Worm (Caenorhabditis elegans) whole organism, L4 larva: ENCODE measurements around the gene C14A4.7.

Source experiments
- F49E8.2 ChIP-seq: sonication (generic microtip); optimal IDR thresholded peaks from 2 replicates; lab custom pipeline; 2016; ENCODE audit warnings: missing compliant biosample characterization, mild to moderate bottlenecking, missing genetic modification characterization, borderline replicate concordance
- Y105C5A.15 ChIP-seq: fragments of 200-800 bp; sonication (Bioruptor generic); IDR thresholded peaks from 2 replicates; pipeline ENCODE4 v1.3.6; 2022; ENCODE audit warnings: missing genetic modification characterization, missing compliant biosample characterization
- lin-39 ChIP-seq: fragments of 150-350 bp; optimal IDR thresholded peaks from 2 replicates; lab custom pipeline; 2014; ENCODE audit warnings: missing biosample characterization, missing genetic modification reagents, missing genetic modification characterization
- nhr-48 ChIP-seq: sonication (generic microtip); optimal IDR thresholded peaks from 2 replicates; lab custom pipeline; 2016; ENCODE audit warnings: mild to moderate bottlenecking, missing genetic modification characterization, missing compliant biosample characterization

ce11 chrII:10594758-10595157 lies 1.6 kb downstream of the C14A4.7 start, which contains the start of gene C14A4.6:
- TF ChIP-seq F49E8.2 (tag; lab: Kevin White, UChicago) (no peak), lin-39 (tag; lab: Kevin White, UChicago) (no peak), nhr-48 (tag; lab: Kevin White, UChicago) (no peak), Y105C5A.15 (GFP tag; lab: Robert Waterston, UW) (no peak)
